Fruit fly (Drosophila melanogaster) S2 (cell line): ENCODE data around the gene CG11529.

Experiments used
- CG8478 ChIP-seq: fragments of >200 bp; optimal IDR thresholded peaks from 2 replicates; lab custom pipeline; 2018
- CTCF ChIP-seq, 2 experiments: fragments of >200 bp; optimal IDR thresholded peaks; 2 replicates each; lab custom pipeline; 2018

CG11529 gene

DNA sequence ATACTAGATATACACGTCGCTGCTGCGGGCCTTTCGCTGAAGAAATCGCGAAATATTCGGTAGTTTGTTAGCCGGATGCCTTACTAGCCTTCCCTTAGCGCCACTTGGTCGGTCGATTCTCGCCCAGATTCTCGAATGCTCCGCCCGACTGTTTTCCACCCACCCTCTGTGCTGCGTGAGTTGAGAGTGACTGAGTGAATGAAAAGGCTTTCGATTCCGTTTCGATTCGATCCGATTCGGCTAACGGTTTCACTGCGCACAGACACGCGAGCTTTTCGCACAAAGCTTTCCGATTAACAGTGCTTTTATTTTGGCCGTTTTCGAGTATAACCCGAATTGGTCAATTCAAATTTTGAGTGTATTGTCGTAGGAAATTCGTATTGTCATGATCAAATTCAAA is 6.1 kb downstream of the CG11529 start, which contains the start of gene Ak1:
TSS of gene Ak1 (minus strand) at position 347 of the 400 bp plus-strand sequence.
- no peak for TF ChIP-seq CG8478 (lab: Kevin White, UChicago)
- TF ChIP-seq CTCF (optimal IDR thresholded peaks at IDR 0.05; lab: Kevin White, UChicago) = no peak

- TF ChIP-seq CTCF (optimal IDR thresholded peaks at IDR 0.05; lab: Kevin White, UChicago) = no peak
- no peak for TF ChIP-seq CG8478 (lab: Kevin White, UChicago)
Observed at dm6 chr3L:12205848-12206247, 8.3 kb downstream of the CG11529 start, which contains the start of gene Tsen54. Gene Tsen54 (minus strand): TSS chr3L:12206022.

dm6 chr3L:12222945-12223634 is 25.5 kb downstream of the CG11529 start:
- TF ChIP-seq CTCF (optimal IDR thresholded peaks at IDR 0.05; lab: Kevin White, UChicago) (no peak), CG8478 (lab: Kevin White, UChicago) (no peak)

- no peak for TF ChIP-seq CG8478 (lab: Kevin White, UChicago)
- TF ChIP-seq CTCF (optimal IDR thresholded peaks at IDR 0.05; lab: Kevin White, UChicago) = no peak
Observed at dm6 chr3L:12223635-12224016, 26.0 kb downstream of the CG11529 start.

DNA sequence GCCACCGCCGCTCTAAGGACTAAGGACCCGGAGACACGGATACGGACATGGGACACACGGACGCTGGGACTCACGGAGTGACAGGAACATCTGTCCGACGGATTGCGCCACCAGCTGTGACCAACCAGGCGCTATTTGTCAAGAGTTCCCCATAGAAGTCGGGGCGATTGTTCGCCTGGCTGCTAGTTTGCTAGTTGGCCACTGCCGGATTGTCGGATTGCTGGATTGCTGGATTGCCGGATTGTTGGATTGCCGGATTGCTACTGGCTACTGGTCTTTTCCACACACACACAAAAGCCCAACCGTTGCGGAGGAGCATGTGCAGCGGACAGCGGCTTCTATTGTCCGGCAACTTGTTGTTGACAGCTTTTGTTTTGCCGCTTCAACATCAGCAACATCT is 29.6 kb downstream of the CG11529 start:
- TF ChIP-seq CTCF (optimal IDR thresholded peaks at IDR 0.05; lab: Kevin White, UChicago) (no peak), CG8478 (lab: Kevin White, UChicago) (no peak)
